Worm (Caenorhabditis elegans) whole organism, L2 larva: ENCODE results near the gene F20D6.10.

Source experiments
- C34F6.9 ChIP-seq: fragments of 150-350 bp; optimal IDR thresholded peaks from 2 replicates; lab custom pipeline; 2014; ENCODE audit warnings: missing biosample characterization, missing genetic modification characterization
- F13H6.1 ChIP-seq: sonication (generic microtip); optimal IDR thresholded peaks from 2 replicates; lab custom pipeline; 2016; ENCODE audit warnings: missing genetic modification characterization, missing compliant biosample characterization
- Y55F3AM.14 ChIP-seq: fragments of 200-800 bp; sonication (Bioruptor generic); optimal IDR thresholded peaks from 2 replicates; lab custom pipeline; 2018; ENCODE audit warnings: mild to moderate bottlenecking, missing genetic modification characterization, missing compliant biosample characterization
- ZK546.5 ChIP-seq: sonication (generic microtip); optimal IDR thresholded peaks from 2 replicates; lab custom pipeline; 2017; ENCODE audit warnings: missing biosample characterization, missing genetic modification characterization
- alr-1 ChIP-seq: fragments of 150-350 bp; optimal IDR thresholded peaks from 2 replicates; lab custom pipeline; 2014; ENCODE audit warnings: missing biosample characterization, missing genetic modification characterization
- ama-1 ChIP-seq: fragments of 150-350 bp; optimal IDR thresholded peaks from 2 replicates; lab custom pipeline; 2018; ENCODE audit warnings: inconsistent platforms
- blmp-1 ChIP-seq: sonication (generic microtip); optimal IDR thresholded peaks from 2 replicates; lab custom pipeline; 2017; ENCODE audit warnings: missing genetic modification characterization, mild to moderate bottlenecking, missing compliant biosample characterization, antibody characterized with exemption, moderate library complexity; ENCODE audit not compliant: insufficient read depth
- ceh-16 ChIP-seq: fragments of 150-350 bp; optimal IDR thresholded peaks from 2 replicates; lab custom pipeline; 2014; ENCODE audit warnings: missing biosample characterization, missing genetic modification characterization
- ceh-82 ChIP-seq: fragments of 150-350 bp; optimal IDR thresholded peaks from 2 replicates; lab custom pipeline; 2014; ENCODE audit warnings: missing biosample characterization, missing genetic modification characterization
- crh-2 ChIP-seq: sonication (generic microtip); optimal IDR thresholded peaks from 2 replicates; lab custom pipeline; 2017; ENCODE audit warnings: missing biosample characterization, missing genetic modification characterization
- egl-27 ChIP-seq: sonication (generic microtip); optimal IDR thresholded peaks from 3 replicates; lab custom pipeline; 2017; ENCODE audit warnings: missing biosample characterization, missing genetic modification reagents, missing genetic modification characterization
- elt-1 ChIP-seq: fragments of 150-350 bp; optimal IDR thresholded peaks from 2 replicates; lab custom pipeline; 2014; ENCODE audit warnings: missing biosample characterization, missing genetic modification characterization
- elt-3 ChIP-seq: sonication (generic microtip); optimal IDR thresholded peaks from 2 replicates; lab custom pipeline; 2017; ENCODE audit warnings: missing biosample characterization, missing genetic modification characterization
- fos-1 ChIP-seq: fragments of 150-350 bp; optimal IDR thresholded peaks from 2 replicates; lab custom pipeline; 2014; ENCODE audit warnings: missing biosample characterization, missing genetic modification characterization
- gmeb-1 ChIP-seq: fragments of 150-350 bp; optimal IDR thresholded peaks from 2 replicates; lab custom pipeline; 2014; ENCODE audit warnings: missing biosample characterization, missing genetic modification characterization
- lin-11 ChIP-seq: fragments of 150-350 bp; sonication (generic microtip); optimal IDR thresholded peaks from 2 replicates; lab custom pipeline; 2014; ENCODE audit warnings: missing biosample characterization, missing genetic modification characterization, inconsistent platforms, mixed read lengths
- lin-13 ChIP-seq: fragments of 150-350 bp; optimal IDR thresholded peaks from 2 replicates; lab custom pipeline; 2014; ENCODE audit warnings: missing biosample characterization, missing genetic modification reagents, missing genetic modification characterization
- lin-39 ChIP-seq: fragments of 150-350 bp; optimal IDR thresholded peaks from 2 replicates; lab custom pipeline; 2014; ENCODE audit warnings: missing biosample characterization, missing genetic modification reagents, missing genetic modification characterization
- lsy-2 ChIP-seq, 2 experiments: fragments of 150-350 bp in 1 of 2; sonication (generic microtip) in 1 of 2; optimal IDR thresholded peaks; 2 replicates each; lab custom pipeline; 2014 to 2017; ENCODE audit warnings: missing biosample characterization in 2 of 2, missing genetic modification characterization in 2 of 2
- mab-5 ChIP-seq: fragments of 150-350 bp; optimal IDR thresholded peaks from 2 replicates; lab custom pipeline; 2014; ENCODE audit warnings: missing biosample characterization, missing genetic modification characterization
- mdl-1 ChIP-seq, 2 experiments: fragments of 150-350 bp in 1 of 2; sonication (generic microtip) in 1 of 2; optimal IDR thresholded peaks; 2 replicates each; lab custom pipeline; 2017; ENCODE audit warnings: missing biosample characterization in 2 of 2, missing genetic modification characterization in 2 of 2
- nhr-10 ChIP-seq: sonication (generic microtip); optimal IDR thresholded peaks from 2 replicates; lab custom pipeline; 2017; ENCODE audit warnings: missing biosample characterization, missing genetic modification characterization
- nhr-11 ChIP-seq: fragments of 150-350 bp; optimal IDR thresholded peaks from 2 replicates; lab custom pipeline; 2014; ENCODE audit warnings: missing biosample characterization, missing genetic modification characterization
- nhr-129 ChIP-seq: fragments of 150-350 bp; optimal IDR thresholded peaks from 2 replicates; lab custom pipeline; 2014; ENCODE audit warnings: missing biosample characterization, missing genetic modification characterization
- nhr-21 ChIP-seq: fragments of 150-350 bp; optimal IDR thresholded peaks from 2 replicates; lab custom pipeline; 2014; ENCODE audit warnings: missing biosample characterization, missing genetic modification characterization
- nhr-23 ChIP-seq: fragments of 150-350 bp; optimal IDR thresholded peaks from 2 replicates; lab custom pipeline; 2014; ENCODE audit warnings: missing biosample characterization, missing genetic modification reagents, missing genetic modification characterization
- nhr-237 ChIP-seq: fragments of 150-350 bp; optimal IDR thresholded peaks from 2 replicates; lab custom pipeline; 2014; ENCODE audit warnings: missing biosample characterization, missing genetic modification characterization
- nhr-25 ChIP-seq: fragments of 150-350 bp; sonication (generic microtip); optimal IDR thresholded peaks from 3 replicates; lab custom pipeline; 2014; ENCODE audit warnings: missing biosample characterization, missing genetic modification characterization
- nhr-77 ChIP-seq: fragments of 150-350 bp; optimal IDR thresholded peaks from 2 replicates; lab custom pipeline; 2014; ENCODE audit warnings: missing biosample characterization, missing genetic modification characterization
- sem-4 ChIP-seq: fragments of 150-350 bp; optimal IDR thresholded peaks from 2 replicates; lab custom pipeline; 2014; ENCODE audit warnings: missing biosample characterization, missing genetic modification reagents, missing genetic modification characterization
- skn-1 ChIP-seq: sonication (generic microtip); optimal IDR thresholded peaks from 2 replicates; lab custom pipeline; 2017; ENCODE audit warnings: missing biosample characterization, missing genetic modification characterization
- sma-3 ChIP-seq: sonication (generic microtip); optimal IDR thresholded peaks from 2 replicates; lab custom pipeline; 2016; ENCODE audit warnings: missing genetic modification reagents, missing genetic modification characterization, missing compliant biosample characterization
- sma-9 ChIP-seq, 2 experiments: fragments of 150-350 bp in 1 of 2; sonication (generic microtip) in 1 of 2; optimal IDR thresholded peaks; 2 replicates each; lab custom pipeline; 2014 to 2016; ENCODE audit warnings: missing genetic modification characterization in 2 of 2, mild to moderate bottlenecking in 1 of 2, missing biosample characterization in 1 of 2, missing compliant biosample characterization in 1 of 2, missing genetic modification reagents in 1 of 2, moderate library complexity in 1 of 2
- snpc-4 ChIP-seq: fragments of 150-350 bp; optimal IDR thresholded peaks from 2 replicates; lab custom pipeline; 2014; ENCODE audit warnings: missing biosample characterization, missing genetic modification characterization
- unc-39 ChIP-seq: fragments of 150-350 bp; optimal IDR thresholded peaks from 2 replicates; lab custom pipeline; 2014; ENCODE audit warnings: missing biosample characterization, missing genetic modification characterization
- unc-55 ChIP-seq: fragments of 150-350 bp; sonication (generic microtip); optimal IDR thresholded peaks from 3 replicates; lab custom pipeline; 2014; ENCODE audit warnings: missing biosample characterization, missing genetic modification reagents, missing genetic modification characterization
- unc-62 ChIP-seq: fragments of 150-350 bp; optimal IDR thresholded peaks from 2 replicates; lab custom pipeline; 2014; ENCODE audit warnings: missing biosample characterization, missing genetic modification reagents, missing genetic modification characterization
- zag-1 ChIP-seq: fragments of 150-350 bp; optimal IDR thresholded peaks from 2 replicates; lab custom pipeline; 2014; ENCODE audit warnings: missing biosample characterization, missing genetic modification characterization
- ztf-1 ChIP-seq: fragments of 200-800 bp; sonication (Bioruptor generic); conservative IDR thresholded peaks from 2 replicates; pipeline ENCODE4 v1.3.6; 2022; ENCODE audit warnings: missing genetic modification characterization, missing compliant biosample characterization
- ztf-4 ChIP-seq: fragments of 150-350 bp; optimal IDR thresholded peaks from 2 replicates; lab custom pipeline; 2014; ENCODE audit warnings: missing biosample characterization, missing genetic modification characterization

F20D6.10 gene

DNA sequence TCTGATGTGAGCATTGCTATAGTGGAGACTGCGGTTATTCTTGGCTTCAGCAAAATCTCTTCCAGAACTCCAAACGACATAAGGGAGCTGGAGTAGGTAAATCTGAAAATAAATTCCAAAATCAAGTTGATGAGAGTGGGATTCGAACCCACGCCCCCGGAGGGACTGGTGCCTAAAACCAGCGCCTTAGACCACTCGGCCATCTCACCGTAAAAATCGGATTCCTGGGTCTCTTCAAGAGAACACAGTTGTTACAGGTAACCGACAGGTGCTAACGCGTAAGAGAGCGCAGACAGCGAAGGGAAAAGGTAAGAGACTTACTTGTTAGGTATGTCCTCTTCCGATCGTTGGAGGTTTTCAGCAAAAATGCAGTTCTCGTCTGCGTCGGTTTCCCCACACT is 39.6 kb upstream of the F20D6.10 start (continued):
- no peak for TF ChIP-seq F13H6.1
- no peak for TF ChIP-seq ztf-1 (GFP tag; lab: Robert Waterston, UW)
- no peak for TF ChIP-seq ama-1 (lab: Kevin White, UChicago)
- TF ChIP-seq unc-55 = no peak
- no peak for TF ChIP-seq unc-39 (tag; lab: Kevin White, UChicago)
- TF ChIP-seq ceh-82 (tag; lab: Kevin White, UChicago) = no peak
- TF ChIP-seq skn-1 (tag; lab: Kevin White, UChicago) = no peak
- TF ChIP-seq lin-11 (tag; lab: Kevin White, UChicago) = no peak
- no peak for TF ChIP-seq alr-1 (tag; lab: Kevin White, UChicago)
- no peak for TF ChIP-seq nhr-23 (tag; lab: Kevin White, UChicago)
- no peak for TF ChIP-seq ztf-4

DNA sequence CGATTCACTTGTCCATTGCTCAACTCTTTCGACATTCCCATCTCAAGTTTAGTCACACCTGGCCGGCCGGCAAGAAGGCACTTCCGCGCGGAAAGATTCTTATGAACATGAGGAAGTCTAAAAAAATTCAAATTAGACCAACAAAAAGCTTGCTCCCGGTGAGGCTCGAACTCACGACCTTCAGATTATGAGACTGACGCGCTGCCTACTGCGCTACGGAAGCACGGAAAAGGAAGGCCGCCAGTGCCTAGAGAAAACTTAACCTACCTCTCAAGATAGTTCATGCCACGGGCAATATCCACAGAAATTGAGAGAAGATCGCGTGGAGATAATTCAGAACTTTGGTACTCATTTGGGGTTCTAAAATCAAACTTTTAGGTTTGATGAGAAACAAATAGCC is 34.3 kb upstream of the F20D6.10 start:
- TF ChIP-seq blmp-1 (no peak), gmeb-1 (no peak), fos-1 (tag; lab: Kevin White, UChicago) (no peak), nhr-21 (tag; lab: Kevin White, UChicago) (no peak), ceh-16 (tag; lab: Kevin White, UChicago) (no peak), elt-3 (tag; lab: Kevin White, UChicago) (no peak), mab-5 (tag; lab: Kevin White, UChicago) (no peak), snpc-4 (tag; lab: Kevin White, UChicago) (peak; percentile 67), nhr-129 (peak; percentile 21), lin-39 (no peak), lin-13 (GFP tag; lab: Kevin White, UChicago) (no peak), sma-9 (GFP tag; optimal IDR thresholded peaks at IDR 0.05; lab: Kevin White, UChicago) (peak; percentile 18), sma-9 (tag; optimal IDR thresholded peaks at IDR 0.05; lab: Kevin White, UChicago) (no peak), ceh-82 (tag; lab: Kevin White, UChicago) (no peak)

DNA sequence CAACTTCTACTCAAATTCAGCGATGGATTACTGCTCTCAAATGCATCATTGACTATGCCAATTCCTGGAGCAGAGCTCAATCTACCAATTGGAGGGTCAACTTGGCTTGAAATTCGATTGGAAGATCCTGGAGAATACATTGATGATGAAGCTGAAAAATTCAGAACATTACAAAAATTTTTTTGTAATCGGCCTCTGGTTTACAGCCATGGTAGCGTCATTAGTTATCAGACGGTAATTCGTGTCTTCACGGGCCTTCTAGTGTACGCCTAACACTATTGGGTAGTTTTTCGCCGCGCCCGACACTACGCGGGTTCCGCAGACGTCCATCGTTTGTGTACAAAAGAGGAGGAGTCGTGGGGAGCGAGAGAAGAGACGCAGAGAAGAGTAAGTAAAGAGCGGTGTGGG is 33.0 kb upstream of the F20D6.10 start:
- no peak for TF ChIP-seq skn-1 (tag; lab: Kevin White, UChicago)
- TF ChIP-seq alr-1 (tag; lab: Kevin White, UChicago) = no peak
- peak; percentile 34 for TF ChIP-seq nhr-11 (tag; lab: Kevin White, UChicago)
- peak; percentile 96 for TF ChIP-seq ama-1 (lab: Kevin White, UChicago)
- TF ChIP-seq egl-27 (tag; lab: Kevin White, UChicago) = peak; percentile 80
- TF ChIP-seq elt-1 (tag; lab: Kevin White, UChicago) = no peak
- peak; percentile 99 for TF ChIP-seq snpc-4 (tag; lab: Kevin White, UChicago)
- peak; percentile 94 for TF ChIP-seq sma-3 (GFP tag; lab: Kevin White, UChicago)
- TF ChIP-seq unc-55 = no peak
- TF ChIP-seq nhr-25 = peak; percentile 71
- TF ChIP-seq nhr-10 (tag; lab: Kevin White, UChicago) = peak; percentile 29
- TF ChIP-seq sem-4 (tag; lab: Kevin White, UChicago) = peak; percentile 65
- peak; percentile 65 to 78 for TF ChIP-seq lsy-2 (tag; optimal IDR thresholded peaks at IDR 0.05; lab: Kevin White, UChicago)
- TF ChIP-seq unc-62 (GFP tag; lab: Kevin White, UChicago) = peak; percentile 26
- peak; percentile 6 for TF ChIP-seq Y55F3AM.14 (GFP tag; lab: Kevin White, UChicago)
- TF ChIP-seq nhr-21 (tag; lab: Kevin White, UChicago) = peak; percentile 88
- TF ChIP-seq C34F6.9 = peak; percentile 61
- peak; percentile 63 for TF ChIP-seq nhr-129
- TF ChIP-seq crh-2 (tag; lab: Kevin White, UChicago) = peak; percentile 89
- peak; percentile 40 for TF ChIP-seq ceh-16 (tag; lab: Kevin White, UChicago)
- no peak for TF ChIP-seq unc-39 (tag; lab: Kevin White, UChicago)
- TF ChIP-seq sma-9 (GFP tag; optimal IDR thresholded peaks at IDR 0.05; lab: Kevin White, UChicago) = peak; percentile 91
- no peak for TF ChIP-seq sma-9 (tag; optimal IDR thresholded peaks at IDR 0.05; lab: Kevin White, UChicago)
- peak; percentile 88 for TF ChIP-seq F13H6.1
- peak; percentile 23 for TF ChIP-seq zag-1 (tag; lab: Kevin White, UChicago)
- TF ChIP-seq nhr-77 (tag; lab: Kevin White, UChicago) = peak; percentile 63
- peak; percentile 7 for TF ChIP-seq lin-11 (tag; lab: Kevin White, UChicago)
- TF ChIP-seq gmeb-1 = peak; percentile 79
- no peak for TF ChIP-seq nhr-237 (tag; lab: Kevin White, UChicago)
- no peak for TF ChIP-seq ZK546.5
- no peak for TF ChIP-seq mab-5 (tag; lab: Kevin White, UChicago)
- TF ChIP-seq mdl-1 (tag; optimal IDR thresholded peaks at IDR 0.05; lab: Kevin White, UChicago) = peak; percentile 49 to 65
- peak; percentile 77 for TF ChIP-seq lin-13 (GFP tag; lab: Kevin White, UChicago)
- TF ChIP-seq fos-1 (tag; lab: Kevin White, UChicago) = peak; percentile 80
